Fruit fly (Drosophila melanogaster) Kc167 (cell line): ENCODE results near the gene CG45413.

Source experiments
- Myc ChIP-seq: fragments of >200 bp; optimal IDR thresholded peaks from 2 replicates; lab custom pipeline; 2017; ENCODE audit warnings: missing external identifiers
- Sin3A ChIP-seq: fragments of >200 bp; optimal IDR thresholded peaks from 2 replicates; lab custom pipeline; 2018; ENCODE audit warnings: missing external identifiers
- h ChIP-seq: fragments of >200 bp; optimal IDR thresholded peaks from 3 replicates; lab custom pipeline; 2018; ENCODE audit warnings: missing external identifiers
- insv ChIP-seq: fragments of >200 bp; optimal IDR thresholded peaks from 3 replicates; lab custom pipeline; 2018; ENCODE audit warnings: missing external identifiers
- psq ChIP-seq: fragments of >200 bp; optimal IDR thresholded peaks from 2 replicates; lab custom pipeline; 2017; ENCODE audit warnings: missing external identifiers
- ttk ChIP-seq: sonication (Bioruptor generic); optimal IDR thresholded peaks from 2 replicates; lab custom pipeline; 2017; ENCODE audit warnings: missing external identifiers

The CG45413 gene

DNA sequence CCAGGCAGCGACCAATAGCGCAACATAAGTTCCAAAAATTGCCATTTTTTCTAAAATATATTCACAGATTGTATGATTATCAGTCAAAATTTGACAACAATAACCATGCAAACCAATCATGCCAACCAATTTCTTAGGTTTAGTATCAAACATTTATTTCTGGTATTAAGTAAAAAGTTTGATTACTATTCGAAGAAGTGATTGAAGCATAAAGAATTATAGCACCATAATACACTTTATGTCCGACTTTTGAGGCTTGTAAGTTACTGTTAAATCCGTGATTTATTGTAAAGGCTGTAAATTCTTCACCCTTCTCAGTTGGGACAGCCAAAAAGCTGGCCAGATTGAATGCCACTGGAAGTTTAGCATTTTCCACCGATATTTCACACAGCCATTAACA, at the start of gene CG45413:
Gene CG45413 (minus strand): TSS at position 101 of the 400 bp plus-strand sequence.
- TF ChIP-seq psq (lab: Kevin White, UChicago) (no peak), h (lab: Kevin White, UChicago) (no peak), Myc (no peak), ttk (lab: Kevin White, UChicago) (no peak), insv (lab: Kevin White, UChicago) (no peak), Sin3A (lab: Kevin White, UChicago) (no peak)

DNA sequence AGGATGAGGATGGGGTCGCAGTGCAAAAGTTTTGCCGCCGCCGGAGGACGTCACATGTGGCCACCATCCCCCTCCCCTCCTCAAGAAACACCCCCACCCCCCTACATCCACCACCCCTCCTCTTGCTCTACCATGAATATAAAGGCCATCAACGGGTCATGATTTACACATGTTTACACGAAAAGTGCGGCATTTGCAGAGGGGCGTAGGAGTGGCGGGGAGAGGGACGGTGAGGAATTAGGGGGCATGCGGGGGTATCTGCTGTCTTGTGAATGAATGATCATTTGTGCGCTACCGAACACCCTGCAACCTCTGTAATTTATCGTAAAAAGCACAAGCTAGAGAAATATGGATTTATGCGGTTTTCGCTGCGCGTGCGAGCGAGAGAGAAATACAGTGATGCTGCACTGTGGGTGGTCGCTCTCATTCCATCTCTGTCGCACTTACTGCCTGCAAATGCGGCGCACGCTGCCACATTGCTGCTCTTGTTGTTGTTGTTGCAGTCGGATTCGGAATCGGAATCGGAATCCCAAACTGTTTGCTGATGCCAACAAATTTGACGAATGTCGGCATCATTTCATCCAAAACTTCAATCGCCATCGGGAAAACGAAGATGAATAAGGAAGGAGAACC, 49.5 kb upstream of the CG45413 start:
- TF ChIP-seq Sin3A (lab: Kevin White, UChicago): no peak
- no peak for TF ChIP-seq Myc
- no peak for TF ChIP-seq ttk (lab: Kevin White, UChicago)
- TF ChIP-seq psq (lab: Kevin White, UChicago): no peak
- no peak for TF ChIP-seq h (lab: Kevin White, UChicago)
- TF ChIP-seq insv (lab: Kevin White, UChicago): no peak

DNA sequence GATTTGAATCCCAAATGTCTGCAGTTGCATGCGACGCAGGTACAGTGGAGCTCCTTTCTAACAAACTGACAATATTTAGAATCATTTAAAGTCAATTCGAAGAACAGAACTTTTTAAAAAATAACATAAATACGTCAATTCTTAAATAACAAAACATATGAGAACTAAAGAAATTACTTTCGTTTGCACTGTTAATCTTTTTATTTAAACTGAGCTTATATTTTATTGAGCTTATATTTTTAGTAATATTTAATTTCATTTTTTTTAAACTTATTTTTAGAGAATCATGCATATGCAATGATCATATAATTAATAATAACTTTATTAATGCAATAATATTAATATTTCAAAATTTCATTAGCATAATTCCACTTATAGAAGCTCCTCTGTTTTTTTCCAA, 48.8 kb upstream of the CG45413 start:
- no peak for TF ChIP-seq Myc
- TF ChIP-seq h (lab: Kevin White, UChicago): no peak
- no peak for TF ChIP-seq Sin3A (lab: Kevin White, UChicago)
- no peak for TF ChIP-seq insv (lab: Kevin White, UChicago)
- no peak for TF ChIP-seq psq (lab: Kevin White, UChicago)
- TF ChIP-seq ttk (lab: Kevin White, UChicago): no peak

DNA sequence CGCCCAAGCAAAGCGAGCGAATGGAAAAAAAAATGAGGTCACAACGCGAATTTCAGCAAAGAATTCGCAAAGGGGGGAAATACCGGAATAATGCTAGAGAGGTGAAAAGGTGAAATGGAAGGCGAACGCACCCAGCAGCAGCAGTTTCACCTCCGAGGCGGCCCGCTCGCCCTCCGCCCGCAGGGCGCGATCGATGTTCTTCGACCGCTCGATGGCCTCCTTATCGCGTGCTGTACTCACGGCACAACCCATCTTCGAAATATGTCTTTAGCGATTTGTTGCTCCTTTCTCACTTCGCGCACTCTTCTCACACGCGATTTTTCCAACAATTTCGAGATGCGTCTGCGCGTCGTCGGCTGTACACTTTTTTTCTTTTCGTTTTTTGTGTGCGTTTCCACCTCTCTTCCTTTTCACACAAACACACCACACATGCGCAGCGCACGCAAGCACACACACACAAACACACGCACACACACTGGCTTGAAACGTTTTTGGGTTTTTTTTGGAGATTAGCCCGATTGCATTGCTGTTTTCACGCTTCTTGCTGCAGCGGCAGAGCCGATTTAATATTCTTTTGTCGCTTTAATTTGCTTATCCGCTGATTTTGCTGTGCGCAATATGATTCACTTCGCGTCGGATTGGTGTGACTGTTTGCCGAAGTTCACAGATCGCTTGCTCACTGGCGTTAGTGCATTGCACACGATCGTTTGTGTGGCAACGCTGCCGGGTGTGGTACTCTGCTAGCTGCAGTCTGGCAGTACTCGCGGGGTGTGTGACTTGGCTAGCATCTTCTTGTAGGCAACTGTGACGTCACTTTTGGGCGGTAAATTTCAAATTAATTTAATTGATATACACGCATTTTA, 47.9 kb upstream of the CG45413 start, which contains the start of gene Galphai:
Gene Galphai (minus strand): TSS at position 658 of the 863 bp plus-strand sequence.
- TF ChIP-seq Sin3A (lab: Kevin White, UChicago): no peak
- no peak for TF ChIP-seq h (lab: Kevin White, UChicago)
- no peak for TF ChIP-seq ttk (lab: Kevin White, UChicago)
- no peak for TF ChIP-seq psq (lab: Kevin White, UChicago)
- no peak for TF ChIP-seq Myc
- TF ChIP-seq insv (lab: Kevin White, UChicago): no peak

DNA sequence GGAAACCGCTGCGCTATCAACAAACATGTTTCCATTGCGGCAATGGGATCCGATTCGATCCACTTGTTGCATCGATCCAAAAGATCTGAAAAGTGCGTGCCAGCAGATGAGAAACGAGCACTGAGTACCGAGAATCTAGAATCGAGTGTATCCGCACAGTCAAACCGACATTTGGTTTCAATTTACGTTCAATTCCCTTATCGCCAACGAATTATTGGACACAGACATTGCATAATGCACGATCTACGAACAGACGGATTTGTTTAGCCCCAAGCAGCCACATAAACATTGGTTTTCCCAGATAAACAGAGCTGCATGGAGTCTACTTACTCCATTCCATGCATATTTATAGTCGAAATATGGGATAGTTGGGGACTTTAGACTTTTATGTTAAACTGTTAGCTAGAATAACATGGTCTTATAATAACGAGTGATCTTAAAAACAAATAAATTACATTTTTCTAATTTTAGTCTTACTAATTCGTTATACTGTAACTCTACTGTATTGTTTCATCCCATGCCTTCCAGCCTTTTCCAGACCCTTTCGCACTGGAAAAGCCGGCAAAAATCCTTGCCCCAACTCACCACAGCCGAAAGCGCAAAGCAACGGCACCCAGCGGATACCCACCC, 47.1 kb upstream of the CG45413 start:
- TF ChIP-seq ttk (lab: Kevin White, UChicago) (no peak), Myc (no peak), insv (lab: Kevin White, UChicago) (no peak), h (lab: Kevin White, UChicago) (no peak), Sin3A (lab: Kevin White, UChicago) (no peak), psq (lab: Kevin White, UChicago) (no peak)

DNA sequence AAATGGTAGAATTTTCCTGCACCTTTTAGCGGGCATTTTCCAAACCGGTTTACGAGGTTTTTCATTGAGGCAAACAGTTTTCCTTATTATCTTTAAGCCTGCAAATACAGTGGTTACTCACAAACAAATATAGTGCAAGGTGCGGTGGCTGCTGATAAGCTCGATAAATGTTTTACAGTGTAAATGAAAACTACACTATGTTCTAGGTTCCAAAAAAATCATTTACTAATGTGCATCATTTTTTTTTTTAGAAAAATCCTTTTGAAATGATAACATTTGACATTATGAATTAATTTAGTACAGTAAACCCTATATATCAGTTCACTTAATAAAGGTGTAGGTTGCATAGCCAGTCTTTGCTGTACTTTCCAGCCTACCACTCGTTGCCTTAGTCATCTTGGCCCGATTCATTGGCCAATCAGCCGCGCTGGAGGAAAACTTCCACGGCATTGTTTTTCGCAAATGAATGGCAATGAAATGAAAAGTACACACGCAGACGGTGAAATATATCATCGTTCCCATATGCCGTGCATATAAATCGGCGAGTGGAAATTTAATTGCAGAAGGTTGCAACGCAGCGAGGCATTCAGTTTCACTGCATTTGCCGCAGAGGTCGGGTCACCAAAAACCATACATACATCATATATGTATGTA, 46.4 kb upstream of the CG45413 start:
- TF ChIP-seq Myc (no peak), ttk (lab: Kevin White, UChicago) (no peak), psq (lab: Kevin White, UChicago) (no peak), h (lab: Kevin White, UChicago) (no peak), insv (lab: Kevin White, UChicago) (no peak), Sin3A (lab: Kevin White, UChicago) (no peak)

DNA sequence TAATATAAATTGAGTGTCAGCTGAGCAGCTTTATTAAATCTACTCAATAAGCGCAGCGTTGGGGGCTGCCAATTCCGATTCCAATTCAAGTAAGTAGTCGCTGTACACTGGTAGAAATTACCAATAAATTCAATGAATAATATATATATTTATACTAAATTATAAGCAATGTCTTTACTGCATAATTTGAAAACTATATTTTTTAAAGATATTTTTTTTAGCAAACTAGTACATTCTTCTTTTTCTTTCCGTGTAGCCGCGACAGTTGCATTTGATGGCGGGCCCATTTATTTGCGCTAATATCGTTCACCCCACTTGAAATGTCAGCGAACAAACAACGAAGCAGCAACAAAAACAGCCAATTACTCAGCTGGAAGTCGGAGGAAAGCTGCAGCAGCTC, 45.6 kb upstream of the CG45413 start:
- TF ChIP-seq Myc: no peak
- no peak for TF ChIP-seq ttk (lab: Kevin White, UChicago)
- no peak for TF ChIP-seq psq (lab: Kevin White, UChicago)
- TF ChIP-seq insv (lab: Kevin White, UChicago): no peak
- TF ChIP-seq Sin3A (lab: Kevin White, UChicago): no peak
- no peak for TF ChIP-seq h (lab: Kevin White, UChicago)

DNA sequence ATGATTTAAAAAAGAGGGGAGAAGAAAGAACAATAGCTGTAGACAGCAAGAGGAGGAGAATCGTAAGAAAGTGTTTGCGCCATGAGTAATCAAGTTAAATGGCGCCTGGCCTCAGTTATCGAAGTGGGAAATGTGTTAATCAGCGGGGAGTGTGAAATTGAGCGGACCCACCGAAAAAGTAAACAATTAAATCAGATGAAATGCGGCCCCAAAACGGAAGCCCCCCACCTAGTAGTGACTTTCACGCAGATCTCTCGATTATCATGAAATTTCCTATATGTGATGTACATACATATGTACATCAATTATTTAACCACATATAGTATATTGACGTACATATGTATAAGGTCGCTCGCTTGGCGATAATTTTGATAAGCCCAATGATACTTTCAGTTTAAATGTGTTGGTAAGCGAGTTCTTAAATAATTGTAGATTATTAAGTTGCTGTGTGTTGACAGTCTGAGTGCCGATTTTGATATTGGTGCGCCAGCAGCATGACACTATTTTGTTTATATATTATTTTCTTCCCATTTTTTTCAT, 44.9 kb upstream of the CG45413 start:
- TF ChIP-seq h (lab: Kevin White, UChicago): no peak
- no peak for TF ChIP-seq psq (lab: Kevin White, UChicago)
- TF ChIP-seq Sin3A (lab: Kevin White, UChicago): no peak
- TF ChIP-seq insv (lab: Kevin White, UChicago): no peak
- TF ChIP-seq ttk (lab: Kevin White, UChicago): no peak
- no peak for TF ChIP-seq Myc

DNA sequence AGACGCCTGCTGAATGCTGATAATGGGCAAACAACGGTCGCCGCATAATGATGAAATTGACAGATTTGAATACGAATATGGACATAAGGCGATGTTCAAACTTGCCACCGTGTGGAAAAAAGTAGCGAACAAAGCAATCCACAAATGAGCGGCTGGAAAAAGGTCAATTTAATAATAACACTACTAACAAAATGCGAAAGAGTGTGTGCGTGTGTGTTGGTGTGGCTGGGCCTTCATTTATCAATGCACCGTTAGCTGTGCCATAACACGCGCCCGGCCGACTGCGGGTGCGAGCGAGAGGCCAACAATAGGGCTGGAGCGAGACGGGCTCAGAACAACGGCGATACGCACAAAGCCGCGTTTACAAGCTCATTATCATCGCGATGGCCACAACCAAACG, 44.1 kb upstream of the CG45413 start:
- TF ChIP-seq h (lab: Kevin White, UChicago): no peak
- TF ChIP-seq psq (lab: Kevin White, UChicago): no peak
- no peak for TF ChIP-seq ttk (lab: Kevin White, UChicago)
- TF ChIP-seq Myc: no peak
- no peak for TF ChIP-seq insv (lab: Kevin White, UChicago)
- no peak for TF ChIP-seq Sin3A (lab: Kevin White, UChicago)

DNA sequence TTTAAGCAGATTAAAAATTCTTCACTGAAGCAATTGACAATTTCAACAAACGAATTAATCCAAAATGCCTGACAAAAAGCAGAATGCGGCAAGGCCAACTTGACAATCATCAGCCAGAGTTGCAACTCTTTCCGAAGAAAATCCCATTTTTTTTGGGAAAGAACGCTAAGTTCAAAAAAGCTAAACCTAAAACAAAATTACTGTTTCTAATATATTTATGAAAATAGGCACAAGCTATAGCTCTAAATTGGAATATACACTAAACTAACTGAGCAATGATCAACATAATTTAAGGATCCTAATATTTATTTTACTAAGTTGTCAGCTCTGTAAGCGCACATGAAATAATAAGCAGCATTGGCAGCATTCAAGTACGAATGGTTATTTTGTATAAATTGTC, 40.6 kb upstream of the CG45413 start, which contains the start of gene CG10063:
Gene CG10063 (minus strand): TSS at position 101 of the 400 bp plus-strand sequence.
- TF ChIP-seq Myc (no peak), insv (lab: Kevin White, UChicago) (no peak), Sin3A (lab: Kevin White, UChicago) (no peak), h (lab: Kevin White, UChicago) (no peak), ttk (lab: Kevin White, UChicago) (no peak), psq (lab: Kevin White, UChicago) (no peak)
